Worm (Caenorhabditis elegans) whole organism, young adult: ENCODE results near the gene F57C7.4.

ENCODE experiments used
- B0261.1 ChIP-seq: sonication (generic microtip); optimal IDR thresholded peaks from 2 replicates; lab custom pipeline; 2016; ENCODE audit warnings: mild to moderate bottlenecking, missing genetic modification characterization, moderate library complexity, missing compliant biosample characterization
- B0336.3 ChIP-seq: fragments of 200-800 bp; sonication (Bioruptor generic); IDR thresholded peaks from 2 replicates; pipeline ENCODE4 v1.3.6; 2022; ENCODE audit warnings: missing genetic modification characterization, missing compliant biosample characterization
- F33H1.4 ChIP-seq: fragments of 200-800 bp; sonication (Bioruptor generic); IDR thresholded peaks from 2 replicates; pipeline ENCODE4 v1.3.6; 2022; ENCODE audit warnings: missing genetic modification reagents, missing genetic modification characterization, missing compliant biosample characterization
- F37B4.10 ChIP-seq: fragments of 200-800 bp; sonication (Bioruptor generic); IDR thresholded peaks from 2 replicates; pipeline ENCODE4 v1.3.6; 2022; ENCODE audit warnings: missing genetic modification characterization, missing compliant biosample characterization
- F39B2.1 ChIP-seq: fragments of 200-800 bp; sonication (Bioruptor generic); IDR thresholded peaks from 2 replicates; pipeline ENCODE4 v1.3.6; 2022; ENCODE audit warnings: missing genetic modification reagents, missing genetic modification characterization, missing compliant biosample characterization
- F57A8.1 ChIP-seq: fragments of 200-800 bp; sonication (Bioruptor generic); optimal IDR thresholded peaks from 2 replicates; lab custom pipeline; 2018; ENCODE audit warnings: mild to moderate bottlenecking, missing genetic modification characterization, moderate library complexity, missing compliant biosample characterization
- K11D2.4 ChIP-seq: fragments of 200-800 bp; sonication (Bioruptor generic); IDR thresholded peaks from 2 replicates; pipeline ENCODE4 v1.3.6; 2022; ENCODE audit warnings: missing genetic modification reagents, missing genetic modification characterization, missing compliant biosample characterization
- K12H6.12 ChIP-seq: fragments of 200-800 bp; sonication (Bioruptor generic); optimal IDR thresholded peaks from 2 replicates; lab custom pipeline; 2018; ENCODE audit warnings: mild to moderate bottlenecking, missing genetic modification characterization, missing compliant biosample characterization
- Y79H2A.3 ChIP-seq: fragments of 200-800 bp; sonication (Bioruptor generic); conservative IDR thresholded peaks from 2 replicates; pipeline ENCODE4 v1.3.6; 2022; ENCODE audit warnings: missing genetic modification reagents, missing genetic modification characterization, missing compliant biosample characterization
- ZK185.1 ChIP-seq: sonication (generic microtip); optimal IDR thresholded peaks from 2 replicates; lab custom pipeline; 2016; ENCODE audit warnings: mild to moderate bottlenecking, missing genetic modification characterization, missing compliant biosample characterization; ENCODE audit not compliant: poor library complexity, severe bottlenecking
- aptf-3 ChIP-seq: fragments of 200-800 bp; sonication (Bioruptor generic); IDR thresholded peaks from 2 replicates; pipeline ENCODE4 v1.3.6; 2022; ENCODE audit warnings: missing genetic modification characterization, missing compliant biosample characterization
- attf-5 ChIP-seq: fragments of 200-800 bp; sonication (Bioruptor generic); optimal IDR thresholded peaks from 2 replicates; lab custom pipeline; 2018; ENCODE audit warnings: mild to moderate bottlenecking, missing genetic modification characterization, missing compliant biosample characterization
- cebp-1 ChIP-seq, 2 experiments: fragments of 200-800 bp in 1 of 2; sonication (Bioruptor generic) in 1 of 2; sonication (generic microtip) in 1 of 2; IDR thresholded peaks in 1 of 2; optimal IDR thresholded peaks in 1 of 2; 2 replicates each; pipeline versions ENCODE4 v1.3.6 to Lab custom; 2017 to 2022; ENCODE audit warnings: missing compliant biosample characterization in 2 of 2, missing genetic modification characterization in 2 of 2, mild to moderate bottlenecking in 1 of 2, missing genetic modification reagents in 1 of 2, moderate library complexity in 1 of 2
- ceh-27 ChIP-seq: fragments of 200-800 bp; sonication (Bioruptor generic); optimal IDR thresholded peaks from 2 replicates; lab custom pipeline; 2018; ENCODE audit warnings: mild to moderate bottlenecking, missing genetic modification characterization, moderate library complexity, missing compliant biosample characterization
- ceh-58 ChIP-seq: fragments of 200-800 bp; sonication (Bioruptor generic); IDR thresholded peaks from 2 replicates; pipeline ENCODE4 v1.3.6; 2022; ENCODE audit warnings: missing genetic modification characterization, missing compliant biosample characterization
- ceh-91 ChIP-seq: fragments of 200-800 bp; sonication (Bioruptor generic); IDR thresholded peaks from 2 replicates; pipeline ENCODE4 v1.3.6; 2022; ENCODE audit warnings: missing genetic modification reagents, missing genetic modification characterization, missing compliant biosample characterization
- hlh-12 ChIP-seq: sonication (generic microtip); optimal IDR thresholded peaks from 2 replicates; lab custom pipeline; 2016; ENCODE audit warnings: missing genetic modification characterization, missing compliant biosample characterization
- hlh-26 ChIP-seq: fragments of 200-800 bp; sonication (Bioruptor generic); conservative IDR thresholded peaks from 2 replicates; pipeline ENCODE4 v1.3.6; 2022; ENCODE audit warnings: missing genetic modification reagents, missing genetic modification characterization, missing compliant biosample characterization
- hmg-20 ChIP-seq: fragments of 200-800 bp; sonication (Bioruptor generic); IDR thresholded peaks from 2 replicates; pipeline ENCODE4 v1.3.6; 2022; ENCODE audit warnings: missing genetic modification reagents, missing genetic modification characterization, missing compliant biosample characterization
- hsf-1 ChIP-seq: fragments of 200-800 bp; sonication (Bioruptor generic); IDR thresholded peaks from 2 replicates; pipeline ENCODE4 v1.3.6; 2022; ENCODE audit warnings: missing genetic modification reagents, missing genetic modification characterization, missing compliant biosample characterization
- lag-1 ChIP-seq: fragments of 200-800 bp; sonication (Bioruptor generic); IDR thresholded peaks from 2 replicates; pipeline ENCODE4 v1.3.6; 2022; ENCODE audit warnings: missing genetic modification reagents, missing genetic modification characterization, missing compliant biosample characterization
- lin-35 ChIP-seq, 3 experiments: fragments of 150-350 bp in 2 of 3; sonication (generic microtip) in 1 of 3; optimal IDR thresholded peaks; 2 replicates each; lab custom pipeline; 2014 to 2018; ENCODE audit warnings: missing biosample characterization in 3 of 3, missing genetic modification characterization in 3 of 3, missing genetic modification reagents in 3 of 3
- lin-40 ChIP-seq: sonication (generic microtip); optimal IDR thresholded peaks from 2 replicates; lab custom pipeline; 2016; ENCODE audit warnings: missing genetic modification characterization, mild to moderate bottlenecking, missing compliant biosample characterization, missing genotype, missing genetic modification reagents
- lir-1 ChIP-seq: fragments of 200-800 bp; sonication (Bioruptor generic); conservative IDR thresholded peaks from 2 replicates; pipeline ENCODE4 v1.3.6; 2022; ENCODE audit warnings: missing genetic modification reagents, missing genetic modification characterization, missing compliant biosample characterization
- lsl-1 ChIP-seq: fragments of 200-800 bp; sonication (Bioruptor generic); optimal IDR thresholded peaks from 2 replicates; lab custom pipeline; 2018; ENCODE audit warnings: mild to moderate bottlenecking, missing genetic modification characterization, moderate library complexity, missing compliant biosample characterization
- madf-10 ChIP-seq: sonication (generic microtip); optimal IDR thresholded peaks from 2 replicates; lab custom pipeline; 2016; ENCODE audit warnings: mild to moderate bottlenecking, missing genetic modification characterization, missing compliant biosample characterization
- mcd-1 ChIP-seq: fragments of 200-800 bp; sonication (Bioruptor generic); IDR thresholded peaks from 2 replicates; pipeline ENCODE4 v1.3.6; 2022; ENCODE audit warnings: missing genetic modification reagents, missing genetic modification characterization, missing compliant biosample characterization
- mel-28 ChIP-seq: sonication (generic microtip); optimal IDR thresholded peaks from 2 replicates; lab custom pipeline; 2016; ENCODE audit warnings: borderline replicate concordance, mild to moderate bottlenecking, missing genetic modification characterization, missing compliant biosample characterization
- nfyb-1 ChIP-seq: fragments of 200-800 bp; sonication (Bioruptor generic); IDR thresholded peaks from 2 replicates; pipeline ENCODE4 v1.3.6; 2022; ENCODE audit warnings: missing genetic modification reagents, missing genetic modification characterization, missing compliant biosample characterization
- nhr-27 ChIP-seq: fragments of 200-800 bp; sonication (Bioruptor generic); optimal IDR thresholded peaks from 2 replicates; lab custom pipeline; 2018; ENCODE audit warnings: mild to moderate bottlenecking, missing genetic modification characterization, moderate library complexity, missing compliant biosample characterization
- nhr-80 ChIP-seq: sonication (generic microtip); optimal IDR thresholded peaks from 2 replicates; lab custom pipeline; 2016; ENCODE audit warnings: missing genetic modification characterization, missing compliant biosample characterization
- nhr-90 ChIP-seq: sonication (generic microtip); optimal IDR thresholded peaks from 2 replicates; lab custom pipeline; 2016; ENCODE audit warnings: missing genotype, mild to moderate bottlenecking, missing genetic modification characterization, missing compliant biosample characterization
- pbrm-1 ChIP-seq: fragments of 200-800 bp; sonication (Bioruptor generic); IDR thresholded peaks from 2 replicates; pipeline ENCODE4 v1.3.6; 2022; ENCODE audit warnings: missing genetic modification reagents, missing genetic modification characterization, missing compliant biosample characterization
- pha-4 ChIP-seq: fragments of 150-350 bp; sonication (generic microtip); optimal IDR thresholded peaks from 2 replicates; lab custom pipeline; 2014; ENCODE audit warnings: missing biosample characterization, missing genetic modification reagents, missing genetic modification characterization
- rpc-1 ChIP-seq, 2 experiments: fragments of 150-350 bp in 1 of 2; sonication (generic microtip) in 1 of 2; optimal IDR thresholded peaks; 2 replicates each; lab custom pipeline; 2014 to 2018; ENCODE audit warnings: missing biosample characterization in 1 of 2, missing genetic modification characterization in 1 of 2, missing genetic modification reagents in 1 of 2, missing genotype in 1 of 2
- sdz-38 ChIP-seq: sonication (generic microtip); optimal IDR thresholded peaks from 2 replicates; lab custom pipeline; 2016; ENCODE audit warnings: missing genotype, missing genetic modification characterization, missing compliant biosample characterization
- sea-2 ChIP-seq: fragments of 200-800 bp; sonication (Bioruptor generic); IDR thresholded peaks from 2 replicates; pipeline ENCODE4 v1.3.6; 2022; ENCODE audit warnings: missing genetic modification characterization, missing compliant biosample characterization
- snpc-3.4 ChIP-seq: sonication (generic microtip); optimal IDR thresholded peaks from 2 replicates; lab custom pipeline; 2017; ENCODE audit warnings: missing genetic modification characterization, mild to moderate bottlenecking, missing compliant biosample characterization, antibody characterized with exemption, moderate library complexity, missing genotype, missing genetic modification reagents
- unc-130 ChIP-seq: sonication (generic microtip); optimal IDR thresholded peaks from 2 replicates; lab custom pipeline; 2016; ENCODE audit warnings: missing genetic modification reagents, missing genetic modification characterization, missing compliant biosample characterization
- ztf-22 ChIP-seq: fragments of 200-800 bp; sonication (Bioruptor generic); optimal IDR thresholded peaks from 2 replicates; lab custom pipeline; 2018; ENCODE audit warnings: mild to moderate bottlenecking, missing genetic modification characterization, moderate library complexity, missing compliant biosample characterization

Gene F57C7.4

DNA sequence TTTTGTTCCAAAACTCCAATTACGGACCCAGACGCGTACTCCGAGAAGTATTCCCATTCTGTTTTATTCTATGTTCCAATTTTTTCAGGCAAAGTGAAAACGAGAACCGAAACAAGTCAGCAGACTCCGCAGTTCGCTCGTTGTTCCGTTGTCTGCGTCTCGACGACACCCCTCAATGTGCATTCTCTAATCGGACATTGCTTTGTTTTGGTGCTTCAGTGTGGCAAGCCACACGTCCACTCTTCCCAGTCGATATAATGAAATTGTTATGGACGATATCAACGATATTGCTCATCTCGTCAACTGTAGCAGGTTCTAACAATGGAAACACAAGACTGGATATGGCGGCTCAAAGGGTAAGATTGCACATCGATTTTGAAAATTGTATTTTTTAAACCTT is 12.5 kb downstream of the F57C7.4 start, which contains the start of gene nhx-5:
nhx-5 (plus strand) TSS at position 82 of the 400 bp plus-strand sequence.
- TF ChIP-seq lag-1: no peak
- no peak for TF ChIP-seq lir-1
- 0 out of 2 replicates have a peak, but pooled peaks have one; percentile 35 for TF ChIP-seq nfyb-1 (GFP tag; lab: Robert Waterston, UW)

DNA sequence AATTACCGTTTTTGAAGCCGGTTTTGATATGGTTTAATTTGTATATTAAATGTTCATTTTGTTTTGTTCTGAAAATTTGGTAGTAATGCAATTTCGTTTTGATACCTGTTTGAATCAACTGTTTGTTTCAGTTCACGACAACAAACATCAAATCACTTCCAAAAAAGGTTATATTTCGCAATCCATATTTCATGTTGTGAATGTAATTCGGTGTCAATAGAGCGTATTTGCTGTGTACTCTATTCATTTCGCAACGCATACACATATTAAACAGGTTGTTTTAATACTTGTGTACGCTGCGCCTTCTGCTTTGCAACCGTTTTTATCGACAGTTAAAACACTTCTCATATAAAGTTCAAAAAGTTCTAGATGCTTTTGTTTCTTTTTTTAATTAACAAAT is 13.0 kb downstream of the F57C7.4 start:
- TF ChIP-seq unc-130 (GFP tag; lab: Kevin White, UChicago): no peak
- TF ChIP-seq hsf-1 (GFP tag; lab: Robert Waterston, UW): no peak
- TF ChIP-seq attf-5 (GFP tag; lab: Kevin White, UChicago): peak; percentile 73
- TF ChIP-seq ceh-91 (GFP tag; lab: Robert Waterston, UW): no peak
- no peak for TF ChIP-seq B0261.1 (tag; lab: Kevin White, UChicago)
- TF ChIP-seq lin-40 (tag; lab: Kevin White, UChicago): peak; percentile 54
- TF ChIP-seq pha-4 (tag; lab: Kevin White, UChicago): no peak
- TF ChIP-seq mel-28 (tag; lab: Kevin White, UChicago): no peak
- TF ChIP-seq nhr-27: no peak
- TF ChIP-seq ceh-27 (GFP tag; lab: Kevin White, UChicago): peak; percentile 8
- TF ChIP-seq nhr-90 (tag; lab: Kevin White, UChicago): no peak
- TF ChIP-seq K12H6.12 (tag; lab: Kevin White, UChicago): peak; percentile 42
- no peak for TF ChIP-seq B0336.3 (GFP tag; lab: Robert Waterston, UW)
- TF ChIP-seq Y79H2A.3: no peak
- peak; percentile 99 for TF ChIP-seq cebp-1 (GFP tag; IDR thresholded peaks at IDR 0.05; lab: Robert Waterston, UW)
- peak; percentile 100 for TF ChIP-seq cebp-1 (tag; optimal IDR thresholded peaks at IDR 0.05; lab: Kevin White, UChicago)
- TF ChIP-seq K11D2.4 (GFP tag; lab: Robert Waterston, UW): no peak
- TF ChIP-seq aptf-3 (GFP tag; lab: Robert Waterston, UW): no peak
- TF ChIP-seq lsl-1 (GFP tag; lab: Kevin White, UChicago): no peak
- no peak for TF ChIP-seq F37B4.10 (GFP tag; lab: Robert Waterston, UW)
- no peak for TF ChIP-seq sea-2
- no peak for TF ChIP-seq hlh-12 (tag; lab: Kevin White, UChicago)
- TF ChIP-seq F33H1.4 (GFP tag; lab: Robert Waterston, UW): no peak
- TF ChIP-seq ZK185.1 (tag; lab: Kevin White, UChicago): no peak
- no peak for TF ChIP-seq ztf-22 (GFP tag; lab: Kevin White, UChicago)
- TF ChIP-seq F39B2.1 (GFP tag; lab: Robert Waterston, UW): no peak
- peak; percentile 66 for TF ChIP-seq nhr-80 (tag; lab: Kevin White, UChicago)
- no peak for TF ChIP-seq ceh-58 (GFP tag; lab: Robert Waterston, UW)
- TF ChIP-seq F57A8.1 (GFP tag; lab: Kevin White, UChicago): no peak
- TF ChIP-seq sdz-38 (tag; lab: Kevin White, UChicago): no peak
- no peak for TF ChIP-seq madf-10 (tag; lab: Kevin White, UChicago)
- no peak for TF ChIP-seq rpc-1 (optimal IDR thresholded peaks at IDR 0.05; lab: Kevin White, UChicago)
- TF ChIP-seq rpc-1 (tag; optimal IDR thresholded peaks at IDR 0.05; lab: Kevin White, UChicago): no peak
- no peak for TF ChIP-seq hmg-20 (GFP tag; lab: Robert Waterston, UW)
- no peak for TF ChIP-seq lin-35 (GFP tag; optimal IDR thresholded peaks at IDR 0.05; lab: Kevin White, UChicago)
- TF ChIP-seq pbrm-1 (GFP tag; lab: Robert Waterston, UW): no peak
- TF ChIP-seq hlh-26 (GFP tag; lab: Robert Waterston, UW): no peak
- TF ChIP-seq mcd-1 (GFP tag; lab: Robert Waterston, UW): peak; percentile 67
- TF ChIP-seq snpc-3.4 (tag; lab: Kevin White, UChicago): no peak
